Worm (Caenorhabditis elegans): ENCODE measurements around the gene str-170.

str-170 gene

DNA sequence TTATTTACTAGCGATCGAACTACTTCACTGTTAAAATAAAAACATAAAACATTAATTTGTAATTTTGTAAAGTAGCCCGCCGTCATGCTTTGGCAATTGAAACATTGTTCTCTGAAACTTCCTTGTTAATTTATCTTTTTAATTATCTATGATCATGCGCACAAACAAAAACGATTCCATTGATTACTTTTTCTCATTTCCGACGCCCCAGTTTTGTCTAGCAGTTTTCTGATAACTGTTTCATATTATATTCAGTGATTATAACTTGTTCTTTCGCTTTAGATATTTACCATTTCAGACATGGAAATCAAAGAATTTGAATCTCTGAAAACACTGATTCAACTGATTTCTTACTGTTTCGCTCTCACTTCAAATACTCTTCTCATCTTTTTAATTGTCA, at the start of gene str-170:
Gene str-170 (plus strand): TSS at position 301 of the 400 bp plus-strand sequence.
- TF ChIP-seq unc-39 (tag; optimal IDR thresholded peaks at IDR 0.05) (no peak), lin-32 (GFP tag; optimal IDR thresholded peaks at IDR 0.05) (no peak), cnd-1 (tag; optimal IDR thresholded peaks at IDR 0.05) (no peak), mls-2 (tag; optimal IDR thresholded peaks at IDR 0.05) (no peak), elt-1 (tag; optimal IDR thresholded peaks at IDR 0.05; ENCODE audit: borderline replicate concordance, insufficient read depth) (no peak), nhr-76 (tag; optimal IDR thresholded peaks at IDR 0.05) (no peak), snpc-4 (tag; optimal IDR thresholded peaks at IDR 0.05) (no peak), mab-5 (tag; optimal IDR thresholded peaks at IDR 0.05) (no peak), drap-1 (GFP tag; optimal IDR thresholded peaks at IDR 0.05) (no peak), tbx-8 (GFP tag; optimal IDR thresholded peaks at IDR 0.05) (no peak), mep-1 (tag; optimal IDR thresholded peaks at IDR 0.05) (no peak), nhr-28 (tag; optimal IDR thresholded peaks at IDR 0.05) (no peak), ztf-11 (tag; optimal IDR thresholded peaks at IDR 0.05) (no peak), sem-2 (GFP tag; optimal IDR thresholded peaks at IDR 0.05) (no peak), nhr-2 (tag; optimal IDR thresholded peaks at IDR 0.05) (no peak), nhr-237 (tag; optimal IDR thresholded peaks at IDR 0.05) (no peak), bed-3 (GFP tag; optimal IDR thresholded peaks at IDR 0.05) (no peak), M03D4.4 (tag; optimal IDR thresholded peaks at IDR 0.05) (no peak), flh-1 (GFP tag; optimal IDR thresholded peaks at IDR 0.05) (no peak)

DNA sequence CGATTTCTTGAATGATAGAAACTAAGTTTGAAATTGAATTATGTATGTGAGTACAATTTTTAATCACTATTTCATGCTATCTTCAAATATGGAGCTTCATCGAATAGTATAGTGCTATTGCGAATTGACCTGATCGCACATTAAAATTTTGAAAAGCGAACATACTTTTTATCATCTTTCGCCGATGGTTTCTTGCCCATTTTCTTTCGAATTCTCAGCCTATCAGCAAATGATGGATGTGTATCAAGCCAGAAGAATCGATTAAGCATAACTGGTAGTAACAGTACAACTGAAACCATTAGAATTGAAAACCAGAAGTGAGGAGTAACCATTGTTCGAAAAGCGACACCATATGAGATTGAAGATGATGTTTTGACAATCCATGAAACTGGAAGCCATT, 47.6 kb upstream of the str-170 start:
- no peak for TF ChIP-seq hlh-1 (tag; optimal IDR thresholded peaks at IDR 0.05)
- TF ChIP-seq lsy-2 (tag; optimal IDR thresholded peaks at IDR 0.05) = no peak
- TF ChIP-seq snpc-4 (tag; optimal IDR thresholded peaks at IDR 0.05) = no peak
- TF ChIP-seq unc-39 (tag; optimal IDR thresholded peaks at IDR 0.05) = no peak

- TF ChIP-seq mls-2 (tag; optimal IDR thresholded peaks at IDR 0.05) (no peak), nhr-2 (tag; optimal IDR thresholded peaks at IDR 0.05) (no peak), lin-13 (tag; optimal IDR thresholded peaks at IDR 0.05) (no peak), cnd-1 (tag; optimal IDR thresholded peaks at IDR 0.05) (no peak), ceh-83 (GFP tag; optimal IDR thresholded peaks at IDR 0.05) (no peak), hlh-1 (tag; optimal IDR thresholded peaks at IDR 0.05) (no peak), snpc-4 (tag; optimal IDR thresholded peaks at IDR 0.05) (no peak)
Observed at ce11 chrIV:4842030-4842429, 35.2 kb upstream of the str-170 start.

ce11 chrIV:4846793-4847192, 30.4 kb upstream of the str-170 start, which contains the start of gene tat-2:
Gene tat-2 (minus strand): TSS chrIV:4846893.
- no peak for TF ChIP-seq nhr-237 (tag; optimal IDR thresholded peaks at IDR 0.05)
- TF ChIP-seq ztf-11 (tag; optimal IDR thresholded peaks at IDR 0.05) = no peak
- no peak for TF ChIP-seq unc-120 (tag; optimal IDR thresholded peaks at IDR 0.05; ENCODE audit: poor library complexity, severe bottlenecking)
- no peak for TF ChIP-seq snpc-4 (tag; optimal IDR thresholded peaks at IDR 0.05)
- no peak for TF ChIP-seq ces-1 (GFP tag; optimal IDR thresholded peaks at IDR 0.05)
- no peak for TF ChIP-seq drap-1 (GFP tag; optimal IDR thresholded peaks at IDR 0.05)
- TF ChIP-seq ceh-39 (tag; optimal IDR thresholded peaks at IDR 0.05) = no peak
- no peak for TF ChIP-seq lin-32 (GFP tag; optimal IDR thresholded peaks at IDR 0.05)
- TF ChIP-seq hlh-1 (tag; optimal IDR thresholded peaks at IDR 0.05) = no peak
- TF ChIP-seq zip-8 (tag; optimal IDR thresholded peaks at IDR 0.05) = no peak
- no peak for TF ChIP-seq bed-3 (GFP tag; optimal IDR thresholded peaks at IDR 0.05)
- no peak for TF ChIP-seq tbx-8 (GFP tag; optimal IDR thresholded peaks at IDR 0.05)

DNA sequence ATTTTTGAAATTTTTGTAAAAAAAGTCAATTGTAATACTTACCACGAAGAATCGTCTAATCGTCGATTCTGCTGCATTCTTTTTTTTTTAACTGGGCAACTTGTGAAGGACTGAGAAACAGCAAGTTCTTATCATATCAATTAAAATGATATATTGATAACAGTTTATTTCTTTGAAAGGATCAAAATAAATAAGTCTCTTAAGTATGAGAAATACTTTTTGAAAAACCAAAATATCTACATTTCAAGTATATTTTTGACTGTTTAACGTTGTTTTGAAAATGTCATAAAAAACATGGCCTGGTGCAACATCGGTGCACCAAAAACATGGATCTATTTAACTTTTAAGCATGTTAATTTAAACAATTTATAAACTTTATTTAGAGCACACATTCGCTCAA, 21.0 kb upstream of the str-170 start, which contains the start of gene Y17G9A.2:
Gene Y17G9A.2 (minus strand): TSS at position 101 of the 400 bp plus-strand sequence.
- TF ChIP-seq ham-2 (GFP tag; optimal IDR thresholded peaks at IDR 0.05) = no peak
- no peak for TF ChIP-seq unc-120 (tag; optimal IDR thresholded peaks at IDR 0.05; ENCODE audit: poor library complexity, severe bottlenecking)
- no peak for TF ChIP-seq ztf-11 (tag; optimal IDR thresholded peaks at IDR 0.05)
- no peak for TF ChIP-seq nhr-76 (tag; optimal IDR thresholded peaks at IDR 0.05)
- TF ChIP-seq lin-32 (GFP tag; optimal IDR thresholded peaks at IDR 0.05) = no peak
- TF ChIP-seq sem-2 (GFP tag; optimal IDR thresholded peaks at IDR 0.05) = no peak
- no peak for TF ChIP-seq pha-4 (tag; optimal IDR thresholded peaks at IDR 0.05)

DNA sequence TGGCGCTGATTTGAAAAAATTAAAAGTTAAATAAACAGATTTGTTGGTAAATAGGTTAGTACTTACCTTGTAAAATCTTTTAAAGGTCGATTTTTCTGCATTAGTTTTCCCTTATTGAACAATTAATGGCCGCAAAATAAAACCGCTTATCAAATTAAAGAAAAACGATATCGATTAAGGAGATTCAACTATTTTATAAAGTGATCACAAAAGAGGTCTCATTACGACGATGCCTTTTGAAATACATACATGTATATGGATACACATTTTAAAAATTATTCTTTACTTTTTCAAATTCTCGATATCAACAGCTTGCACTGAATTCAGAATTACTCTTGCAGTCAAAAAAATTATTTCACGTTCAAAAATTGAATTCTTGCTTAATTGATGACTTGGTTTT, 18.6 kb upstream of the str-170 start, which contains the start of gene Y17G9A.3:
Gene Y17G9A.3 (minus strand): TSS at position 101 of the 400 bp plus-strand sequence.
- TF ChIP-seq ces-1 (GFP tag; optimal IDR thresholded peaks at IDR 0.05) (no peak), mep-1 (tag; optimal IDR thresholded peaks at IDR 0.05) (no peak), lin-13 (tag; optimal IDR thresholded peaks at IDR 0.05) (no peak), sptf-1 (tag; optimal IDR thresholded peaks at IDR 0.05) (no peak), bed-3 (GFP tag; optimal IDR thresholded peaks at IDR 0.05) (no peak), unc-39 (tag; optimal IDR thresholded peaks at IDR 0.05) (no peak), sem-2 (GFP tag; optimal IDR thresholded peaks at IDR 0.05) (no peak), nhr-76 (tag; optimal IDR thresholded peaks at IDR 0.05) (no peak), M03D4.4 (tag; optimal IDR thresholded peaks at IDR 0.05) (no peak), ceh-43 (GFP tag; optimal IDR thresholded peaks at IDR 0.05) (no peak), zip-8 (tag; optimal IDR thresholded peaks at IDR 0.05) (no peak), ceh-39 (tag; optimal IDR thresholded peaks at IDR 0.05) (no peak), ceh-83 (GFP tag; optimal IDR thresholded peaks at IDR 0.05) (no peak), mab-5 (tag; optimal IDR thresholded peaks at IDR 0.05) (no peak), unc-120 (tag; optimal IDR thresholded peaks at IDR 0.05; ENCODE audit: poor library complexity, severe bottlenecking) (no peak), lin-32 (GFP tag; optimal IDR thresholded peaks at IDR 0.05) (no peak)
